Worm (Caenorhabditis elegans) whole organism, L1 larva: Measurements from ENCODE around the gene srw-1.

Source experiments
- F16B12.6 ChIP-seq: fragments of 150-350 bp; optimal IDR thresholded peaks from 2 replicates; lab custom pipeline; 2014; ENCODE audit warnings: missing biosample characterization, missing genetic modification characterization
- blmp-1 ChIP-seq: fragments of 150-350 bp; optimal IDR thresholded peaks from 2 replicates; lab custom pipeline; 2014; ENCODE audit warnings: missing biosample characterization, missing genetic modification characterization
- efl-3 ChIP-seq: fragments of 200-800 bp; sonication (Bioruptor generic); optimal IDR thresholded peaks from 2 replicates; lab custom pipeline; 2018; ENCODE audit warnings: mild to moderate bottlenecking, missing genetic modification characterization, missing compliant biosample characterization
- elt-2 ChIP-seq: sonication (generic microtip); optimal IDR thresholded peaks from 2 replicates; lab custom pipeline; 2016; ENCODE audit warnings: missing genetic modification characterization, mild to moderate bottlenecking, inconsistent platforms, missing compliant biosample characterization, missing genetic modification reagents
- fkh-8 ChIP-seq: sonication (generic microtip); optimal IDR thresholded peaks from 2 replicates; lab custom pipeline; 2016; ENCODE audit warnings: mild to moderate bottlenecking, missing genetic modification characterization, missing compliant biosample characterization
- lin-13 ChIP-seq: fragments of 150-350 bp; optimal IDR thresholded peaks from 2 replicates; lab custom pipeline; 2014; ENCODE audit warnings: missing biosample characterization, missing genetic modification reagents, missing genetic modification characterization
- mdl-1 ChIP-seq, 2 experiments: fragments of 150-350 bp; optimal IDR thresholded peaks; 2 replicates each; lab custom pipeline; 2014 to 2017; ENCODE audit warnings: missing biosample characterization in 2 of 2, missing genetic modification characterization in 2 of 2, inconsistent platforms in 1 of 2
- ztf-11 ChIP-seq, 2 experiments: sonication (generic microtip); optimal IDR thresholded peaks; 2 replicates each; lab custom pipeline; 2016 to 2017; ENCODE audit warnings: missing genetic modification characterization in 2 of 2, missing biosample characterization in 1 of 2, missing compliant biosample characterization in 1 of 2

ce11 chrV:15175459-15175858 is 22.6 kb upstream of the srw-1 start, which contains the start of gene clec-47:
- TF ChIP-seq F16B12.6 (no peak), blmp-1 (tag; lab: Kevin White, UChicago) (no peak), efl-3 (GFP tag; lab: Kevin White, UChicago) (no peak), fkh-8 (no peak), elt-2 (tag; lab: Kevin White, UChicago) (no peak), lin-13 (GFP tag; lab: Kevin White, UChicago) (no peak), mdl-1 (tag; optimal IDR thresholded peaks at IDR 0.05; lab: Kevin White, UChicago) (no peak), ztf-11 (tag; optimal IDR thresholded peaks at IDR 0.05; lab: Kevin White, UChicago) (no peak)
